ENCODE assay signal across 1 fruit fly cellular context in genomic region chr3L:18867521-18867920, dm6.
TF ChIP-seq lines count a peak whose summit lies in the region.

Gene Dysb (plus strand): TSS chr3L:18867771.

TF ChIP-seq in whole organism, embryonic, 481 proteins besides CTCF, POLR2A, EP300 and RAD21 (continued from another document and continues in another):
- TF ChIP-seq CG7839 (tag; optimal IDR thresholded peaks at IDR 0.05; lab: Kevin White, UChicago) (peak; percentile 90), CG15479 (GFP tag; optimal IDR thresholded peaks at IDR 0.05; lab: Kevin White, UChicago) (no peak), CG34376 (GFP tag; optimal IDR thresholded peaks at IDR 0.05; lab: Kevin White, UChicago) (peak; percentile 88), CG14441 (GFP tag; IDR thresholded peaks at IDR 0.05; lab: Robert Waterston, UW) (peak; percentile 90), sens (GFP tag; lab: Kevin White, UChicago) (peak; percentile 97), sqz (GFP tag; optimal IDR thresholded peaks at IDR 0.05; lab: Kevin White, UChicago) (peak; percentile 82), CG9797 (GFP tag; optimal IDR thresholded peaks at IDR 0.05; lab: Kevin White, UChicago) (peak; percentile 25), Mrtf (GFP tag; IDR thresholded peaks at IDR 0.05; lab: Robert Waterston, UW) (peak; percentile 68; the same call in 2 of the 3 replicates), sug (tag; optimal IDR thresholded peaks at IDR 0.05; lab: Kevin White, UChicago) (peak; percentile 68), dimm (GFP tag; IDR thresholded peaks at IDR 0.05; lab: Robert Waterston, UW) (peak; percentile 60), Bgb (GFP tag; IDR thresholded peaks at IDR 0.05; lab: Robert Waterston, UW; ENCODE audit: partially characterized antibody) (no peak), dysf (GFP tag; IDR thresholded peaks at IDR 0.05; lab: Robert Waterston, UW) (peak; percentile 89), psq (GFP tag; optimal IDR thresholded peaks at IDR 0.05; lab: Kevin White, UChicago) (peak; percentile 73), Vsx1 (GFP tag; optimal IDR thresholded peaks at IDR 0.05; lab: Kevin White, UChicago) (peak; percentile 73), CG10654 (GFP tag; optimal IDR thresholded peaks at IDR 0.05; lab: Kevin White, UChicago) (peak; percentile 71), Dll (GFP tag; IDR thresholded peaks at IDR 0.05; lab: Robert Waterston, UW; ENCODE audit: partially characterized antibody) (peak; percentile 60; the same call in 3 of the 4 replicates), eyg (GFP tag; optimal IDR thresholded peaks at IDR 0.05; lab: Kevin White, UChicago) (peak; percentile 46), dan (GFP tag; IDR thresholded peaks at IDR 0.05; lab: Robert Waterston, UW) (no peak), sd (tag; optimal IDR thresholded peaks at IDR 0.05; lab: Kevin White, UChicago) (peak; percentile 63), Dref (GFP tag; IDR thresholded peaks at IDR 0.05; lab: Robert Waterston, UW) (peak; percentile 32; the same call in 1 of the 2 replicates), CG12942 (GFP tag; optimal IDR thresholded peaks at IDR 0.05; lab: Kevin White, UChicago) (peak; percentile 73), Dp (GFP tag; optimal IDR thresholded peaks at IDR 0.05; lab: Kevin White, UChicago) (peak; percentile 12), CG11093 (GFP tag; IDR thresholded peaks at IDR 0.05; lab: Robert Waterston, UW) (peak; percentile 63; the same call in 1 of the 3 replicates), ftz-f1 (GFP tag; optimal IDR thresholded peaks at IDR 0.05; lab: Kevin White, UChicago) (peak; percentile 49), CG2889 (GFP tag; IDR thresholded peaks at IDR 0.05; lab: Robert Waterston, UW) (peak; percentile 76), sisA (GFP tag; IDR thresholded peaks at IDR 0.05; lab: Robert Waterston, UW) (peak; percentile 85), ttk (GFP tag; IDR thresholded peaks at IDR 0.05; lab: Robert Waterston, UW) (no peak; the same call in 1 of the 2 replicates), CG15601 (tag; optimal IDR thresholded peaks at IDR 0.05; lab: Kevin White, UChicago) (peak; percentile 86), stwl (tag; optimal IDR thresholded peaks at IDR 0.05; lab: Kevin White, UChicago) (peak; percentile 37), zf30C (GFP tag; optimal IDR thresholded peaks at IDR 0.05; lab: Kevin White, UChicago) (no peak), lmd (GFP tag; IDR thresholded peaks at IDR 0.05; lab: Robert Waterston, UW) (peak; percentile 85), CG6791 (GFP tag; IDR thresholded peaks at IDR 0.05; lab: Robert Waterston, UW; ENCODE audit: partially characterized antibody) (no peak), CG15011 (GFP tag; optimal IDR thresholded peaks at IDR 0.05; lab: Kevin White, UChicago) (peak; percentile 67), lab (GFP tag; optimal IDR thresholded peaks at IDR 0.05; lab: Kevin White, UChicago) (peak; percentile 95), her (GFP tag; optimal IDR thresholded peaks at IDR 0.05; lab: Kevin White, UChicago) (peak; percentile 21), Dfd (GFP tag; optimal IDR thresholded peaks at IDR 0.05; lab: Kevin White, UChicago) (no peak), Xrp1 (GFP tag; IDR thresholded peaks at IDR 0.05; lab: Robert Waterston, UW) (peak; percentile 95), CG13296 (GFP tag; optimal IDR thresholded peaks at IDR 0.05; lab: Kevin White, UChicago) (peak; percentile 92), lola (GFP tag; optimal IDR thresholded peaks at IDR 0.05; lab: Kevin White, UChicago) (peak in 1 of 3 experiments; percentile 78), disco-r (GFP tag; optimal IDR thresholded peaks at IDR 0.05; lab: Kevin White, UChicago) (no peak), Eip74EF (GFP tag; optimal IDR thresholded peaks at IDR 0.05; lab: Kevin White, UChicago) (peak in 1 of 2 experiments; percentile 78), br (optimal IDR thresholded peaks at IDR 0.05; lab: Kevin White, UChicago) (no peak), CG3407 (GFP tag; optimal IDR thresholded peaks at IDR 0.05; lab: Kevin White, UChicago) (peak; percentile 75), CG31441 (GFP tag; IDR thresholded peaks at IDR 0.05; lab: Robert Waterston, UW) (peak; percentile 94), gfzf (GFP tag; optimal IDR thresholded peaks at IDR 0.05; lab: Kevin White, UChicago) (no peak), nerfin-1 (tag; optimal IDR thresholded peaks at IDR 0.05; lab: Kevin White, UChicago) (peak; percentile 76), ssp (GFP tag; IDR thresholded peaks at IDR 0.05; lab: Robert Waterston, UW) (no peak; the same call in none of the 2 replicates), ranshi (GFP tag; IDR thresholded peaks at IDR 0.05; lab: Robert Waterston, UW) (peak; percentile 81), klu (GFP tag; IDR thresholded peaks at IDR 0.05; lab: Robert Waterston, UW) (peak; percentile 66), CG13624 (GFP tag; optimal IDR thresholded peaks at IDR 0.05; lab: Kevin White, UChicago) (peak; percentile 48), Lhr (GFP tag; optimal IDR thresholded peaks at IDR 0.05; lab: Kevin White, UChicago) (peak; percentile 22), CG1024 (GFP tag; IDR thresholded peaks at IDR 0.05; lab: Robert Waterston, UW) (peak; percentile 79), B-H2 (GFP tag; optimal IDR thresholded peaks at IDR 0.05; lab: Kevin White, UChicago) (peak; percentile 76), CG3281 (GFP tag; optimal IDR thresholded peaks at IDR 0.05; lab: Kevin White, UChicago) (peak; percentile 82), CG6854 (GFP tag; optimal IDR thresholded peaks at IDR 0.05; lab: Kevin White, UChicago) (peak; percentile 68), Fer1 (GFP tag; optimal IDR thresholded peaks at IDR 0.05; lab: Kevin White, UChicago) (peak; percentile 90), dati (GFP tag; IDR thresholded peaks at IDR 0.05; lab: Robert Waterston, UW) (peak; percentile 81), Pdp1 (GFP tag; optimal IDR thresholded peaks at IDR 0.05; lab: Kevin White, UChicago) (peak; percentile 49 to 61), CG15696 (tag; optimal IDR thresholded peaks at IDR 0.05; lab: Kevin White, UChicago) (peak; percentile 67), Nf-YC (tag; optimal IDR thresholded peaks at IDR 0.05; lab: Kevin White, UChicago) (peak; percentile 83), Abd-B (GFP tag; optimal IDR thresholded peaks at IDR 0.05; lab: Kevin White, UChicago) (peak; percentile 70), onecut (GFP tag; IDR thresholded peaks at IDR 0.05; lab: Robert Waterston, UW) (peak; percentile 86), Asciz (GFP tag; optimal IDR thresholded peaks at IDR 0.05; lab: Kevin White, UChicago) (peak; percentile 91), tup (GFP tag; optimal IDR thresholded peaks at IDR 0.05; lab: Kevin White, UChicago) (peak; percentile 53), CG12104 (GFP tag; optimal IDR thresholded peaks at IDR 0.05; lab: Kevin White, UChicago) (peak; percentile 44), CkIIα-i1 (GFP tag; IDR thresholded peaks at IDR 0.05; lab: Robert Waterston, UW) (no peak), CG13894 (tag; optimal IDR thresholded peaks at IDR 0.05; lab: Kevin White, UChicago) (peak; percentile 85), CG14710 (tag; optimal IDR thresholded peaks at IDR 0.05; lab: Kevin White, UChicago) (peak; percentile 85), Atf3 (GFP tag; optimal IDR thresholded peaks at IDR 0.05; lab: Kevin White, UChicago) (peak; percentile 15), scrt (GFP tag; optimal IDR thresholded peaks at IDR 0.05; lab: Kevin White, UChicago) (peak; percentile 93), CG34422 (GFP tag; IDR thresholded peaks at IDR 0.05; lab: Robert Waterston, UW) (peak; percentile 89), Hr51 (GFP tag; optimal IDR thresholded peaks at IDR 0.05; lab: Kevin White, UChicago) (peak; percentile 33 to 91), CG2120 (GFP tag; optimal IDR thresholded peaks at IDR 0.05; lab: Kevin White, UChicago) (peak; percentile 88), CG10267 (tag; optimal IDR thresholded peaks at IDR 0.05; lab: Kevin White, UChicago) (peak; percentile 88), Hmr (GFP tag; optimal IDR thresholded peaks at IDR 0.05; lab: Kevin White, UChicago) (peak; percentile 91), CG32767 (GFP tag; IDR thresholded peaks at IDR 0.05; lab: Robert Waterston, UW) (peak; percentile 70), HLH54F (GFP tag; optimal IDR thresholded peaks at IDR 0.05; lab: Kevin White, UChicago) (peak; percentile 20), Nf-YA (GFP tag; IDR thresholded peaks at IDR 0.05; lab: Robert Waterston, UW) (peak; percentile 54; the same call in 1 of the 2 replicates), Six4 (GFP tag; optimal IDR thresholded peaks at IDR 0.05; lab: Kevin White, UChicago) (peak; percentile 72), cad (GFP tag; optimal IDR thresholded peaks at IDR 0.05; lab: Kevin White, UChicago) (no peak), CG10321 (GFP tag; IDR thresholded peaks at IDR 0.05; lab: Robert Waterston, UW) (peak; percentile 66), CG11560 (tag; IDR thresholded peaks at IDR 0.05; lab: Robert Waterston, UW) (peak; percentile 35; the same call in 1 of the 3 replicates), CG14667 (GFP tag; IDR thresholded peaks at IDR 0.05; lab: Robert Waterston, UW) (no peak; the same call in 1 of the 2 replicates), CG7963 (GFP tag; IDR thresholded peaks at IDR 0.05; lab: Robert Waterston, UW; ENCODE audit: partially characterized antibody) (no peak), Fer2 (tag; optimal IDR thresholded peaks at IDR 0.05; lab: Kevin White, UChicago) (peak; percentile 72), CG13424 (tag; optimal IDR thresholded peaks at IDR 0.05; lab: Kevin White, UChicago) (peak; percentile 89), CG6813 (GFP tag; optimal IDR thresholded peaks at IDR 0.05; lab: Kevin White, UChicago) (peak; percentile 85), ham (GFP tag; IDR thresholded peaks at IDR 0.05; lab: Robert Waterston, UW) (no peak), gsb (GFP tag; IDR thresholded peaks at IDR 0.05; lab: Robert Waterston, UW) (peak; percentile 75), Ptx1 (GFP tag; IDR thresholded peaks at IDR 0.05; lab: Robert Waterston, UW) (no peak; the same call in 1 of the 2 replicates), fu2 (GFP tag; optimal IDR thresholded peaks at IDR 0.05; lab: Kevin White, UChicago) (peak; percentile 36), CG7271 (tag; optimal IDR thresholded peaks at IDR 0.05; lab: Kevin White, UChicago) (peak; percentile 47), hb (GFP tag; IDR thresholded peaks at IDR 0.05; lab: Robert Waterston, UW; ENCODE audit: partially characterized antibody) (no peak), CG32532 (GFP tag; IDR thresholded peaks at IDR 0.05; lab: Robert Waterston, UW) (peak; percentile 97), gt (GFP tag; IDR thresholded peaks at IDR 0.05; lab: Robert Waterston, UW) (peak; percentile 10; the same call in 1 of the 2 replicates), kah (GFP tag; optimal IDR thresholded peaks at IDR 0.05; lab: Kevin White, UChicago) (peak; percentile 86), CG18262 (tag; optimal IDR thresholded peaks at IDR 0.05; lab: Kevin White, UChicago) (peak; percentile 89), Jarid2 (GFP tag; optimal IDR thresholded peaks at IDR 0.05; lab: Kevin White, UChicago) (peak; percentile 51), ap (GFP tag; IDR thresholded peaks at IDR 0.05; lab: Robert Waterston, UW) (peak; percentile 82), Bteb2 (GFP tag; optimal IDR thresholded peaks at IDR 0.05; lab: Kevin White, UChicago) (peak; percentile 56), CG8359 (GFP tag; optimal IDR thresholded peaks at IDR 0.05; lab: Kevin White, UChicago; ENCODE audit: borderline replicate concordance) (peak; percentile 14), pzg (GFP tag; optimal IDR thresholded peaks at IDR 0.05; lab: Kevin White, UChicago) (no peak), CG9876 (GFP tag; optimal IDR thresholded peaks at IDR 0.05; lab: Kevin White, UChicago) (no peak), CG17612 (GFP tag; IDR thresholded peaks at IDR 0.05; lab: Robert Waterston, UW) (peak; percentile 54; the same call in 1 of the 2 replicates), Doc3 (GFP tag; IDR thresholded peaks at IDR 0.05; lab: Robert Waterston, UW; ENCODE audit: partially characterized antibody) (peak; percentile 11; the same call in 1 of the 3 replicates), CG6765 (GFP tag; optimal IDR thresholded peaks at IDR 0.05; lab: Kevin White, UChicago) (peak; percentile 79), tap (tag; optimal IDR thresholded peaks at IDR 0.05; lab: Kevin White, UChicago) (peak; percentile 90), CG8765 (GFP tag; IDR thresholded peaks at IDR 0.05; lab: Robert Waterston, UW) (peak; percentile 74), H2.0 (GFP tag; IDR thresholded peaks at IDR 0.05; lab: Robert Waterston, UW) (peak; percentile 89), CG16863 (GFP tag; optimal IDR thresholded peaks at IDR 0.05; lab: Kevin White, UChicago) (peak; percentile 16), CG7556 (GFP tag; optimal IDR thresholded peaks at IDR 0.05; lab: Kevin White, UChicago) (peak; percentile 89), CG11398 (GFP tag; optimal IDR thresholded peaks at IDR 0.05; lab: Kevin White, UChicago) (peak; percentile 58), MESR4 (GFP tag; optimal IDR thresholded peaks at IDR 0.05; lab: Kevin White, UChicago) (peak; percentile 51), ab (GFP tag; optimal IDR thresholded peaks at IDR 0.05; lab: Kevin White, UChicago) (peak; percentile 50), CG5180 (GFP tag; optimal IDR thresholded peaks at IDR 0.05; lab: Kevin White, UChicago) (peak; percentile 74), CG10366 (GFP tag; IDR thresholded peaks at IDR 0.05; lab: Robert Waterston, UW) (peak; percentile 88), HLH4C (GFP tag; IDR thresholded peaks at IDR 0.05; lab: Robert Waterston, UW; ENCODE audit: partially characterized antibody) (no peak), fd96Cb (tag; optimal IDR thresholded peaks at IDR 0.05; lab: Kevin White, UChicago) (peak; percentile 78), vfl (GFP tag; optimal IDR thresholded peaks at IDR 0.05; lab: Kevin White, UChicago) (peak; percentile 48), Ravus (GFP tag; IDR thresholded peaks at IDR 0.05; lab: Robert Waterston, UW) (peak; percentile 31; the same call in 1 of the 2 replicates), Gsc (GFP tag; IDR thresholded peaks at IDR 0.05; lab: Robert Waterston, UW) (no peak), Ets97D (GFP tag; optimal IDR thresholded peaks at IDR 0.05; lab: Kevin White, UChicago) (peak; percentile 33), gro (GFP tag; optimal IDR thresholded peaks at IDR 0.05; lab: Kevin White, UChicago) (peak; percentile 37), Xbp1 (GFP tag; optimal IDR thresholded peaks at IDR 0.05; lab: Kevin White, UChicago) (peak; percentile 89), Opbp (GFP tag; IDR thresholded peaks at IDR 0.05; lab: Robert Waterston, UW; ENCODE audit: partially characterized antibody) (no peak), CG8089 (GFP tag; optimal IDR thresholded peaks at IDR 0.05; lab: Kevin White, UChicago) (no peak), ERR (GFP tag; optimal IDR thresholded peaks at IDR 0.05; lab: Kevin White, UChicago) (no peak), CG9609 (GFP tag; optimal IDR thresholded peaks at IDR 0.05; lab: Kevin White, UChicago) (peak; percentile 36), CG1792 (GFP tag; optimal IDR thresholded peaks at IDR 0.05; lab: Kevin White, UChicago) (no peak)
